Fruit fly (Drosophila melanogaster) whole organism, wandering third instar larva: Measurements from ENCODE around the gene CG31678.

Experiments
- CG9705 ChIP-seq: fragments of 200-800 bp; sonication (Bioruptor generic); optimal IDR thresholded peaks from 2 replicates; lab custom pipeline; 2018; ENCODE audit warnings: missing biosample characterization, mild to moderate bottlenecking, missing genetic modification characterization
- Hnf4 ChIP-seq: fragments of 200-800 bp; sonication (Bioruptor generic); optimal IDR thresholded peaks from 2 replicates; lab custom pipeline; 2016; ENCODE audit warnings: missing biosample characterization, mild to moderate bottlenecking, missing genetic modification characterization
- Hr78 ChIP-seq: fragments of >200 bp; optimal IDR thresholded peaks from 2 replicates; lab custom pipeline; 2017; ENCODE audit warnings: missing biosample characterization, missing genetic modification characterization
- N ChIP-seq: fragments of >200 bp; optimal IDR thresholded peaks from 2 replicates; lab custom pipeline; 2018; ENCODE audit warnings: missing biosample characterization, missing external identifiers, missing genetic modification characterization
- Vsx2 ChIP-seq: fragments of 200-300, 225-300 bp; sonication (Bioruptor generic); optimal IDR thresholded peaks from 2 replicates; lab custom pipeline; 2018; ENCODE audit warnings: missing biosample characterization, missing genetic modification characterization; ENCODE audit not compliant: partially characterized antibody
- brk ChIP-seq: fragments of 200-800 bp; sonication (Bioruptor generic); optimal IDR thresholded peaks from 2 replicates; lab custom pipeline; 2016; ENCODE audit warnings: missing biosample characterization, mild to moderate bottlenecking, missing genetic modification characterization
- ey ChIP-seq: fragments of 200-800 bp; sonication (Bioruptor generic); optimal IDR thresholded peaks from 2 replicates; lab custom pipeline; 2016; ENCODE audit warnings: missing biosample characterization, missing genetic modification characterization
- foxo ChIP-seq, 2 experiments: fragments of 200-800 bp; sonication (Bioruptor generic); optimal IDR thresholded peaks; 2 replicates in 1 of 2; 3 replicates in 1 of 2; lab custom pipeline; 2016 to 2017; ENCODE audit warnings: missing biosample characterization in 2 of 2, missing genetic modification characterization in 2 of 2
- fru ChIP-seq: fragments of 200-800 bp; sonication (Bioruptor generic); optimal IDR thresholded peaks from 3 replicates; lab custom pipeline; 2016; ENCODE audit warnings: missing biosample characterization, mild to moderate bottlenecking, missing genetic modification characterization
- h ChIP-seq: fragments of 200-800 bp; sonication (Bioruptor generic); optimal IDR thresholded peaks from 3 replicates; lab custom pipeline; 2016; ENCODE audit warnings: missing biosample characterization, mild to moderate bottlenecking, missing genetic modification characterization
- jim ChIP-seq: fragments of 175-275, 200-325 bp; sonication (Bioruptor generic); optimal IDR thresholded peaks from 2 replicates; lab custom pipeline; 2016; ENCODE audit warnings: missing biosample characterization, mild to moderate bottlenecking, missing genetic modification characterization
- pan ChIP-seq: fragments of >200 bp; optimal IDR thresholded peaks from 2 replicates; lab custom pipeline; 2017
- usp ChIP-seq: fragments of >200 bp; optimal IDR thresholded peaks from 2 replicates; lab custom pipeline; 2017; ENCODE audit warnings: missing biosample characterization, missing genetic modification characterization

dm6 chr2L:20656110-20656509, 19.6 kb downstream of the CG31678 start, which contains the start of the genes brun and CG2614:
- TF ChIP-seq Hr78 (GFP tag; lab: Kevin White, UChicago) (no peak), Hnf4 (GFP tag; lab: Kevin White, UChicago) (no peak), Vsx2 (GFP tag; lab: Kevin White, UChicago) (no peak), N (no peak), pan (lab: Kevin White, UChicago) (no peak), fru (GFP tag; lab: Kevin White, UChicago) (no peak), CG9705 (GFP tag; lab: Kevin White, UChicago) (peak; percentile 50), h (peak; percentile 83), jim (GFP tag; lab: Kevin White, UChicago) (no peak), ey (GFP tag; lab: Kevin White, UChicago) (peak; percentile 77), brk (GFP tag; lab: Kevin White, UChicago) (no peak), usp (GFP tag; lab: Kevin White, UChicago) (no peak), foxo (GFP tag; optimal IDR thresholded peaks at IDR 0.05; lab: Kevin White, UChicago) (peak in 1 of 2 experiments; percentile 84)
